Fruit fly (Drosophila melanogaster) whole organism, adult: ENCODE results near the gene CG4194.
A peak's percentile ranks its signal among the peaks of the same experiment; 100 is the strongest.

Source experiments
- CG11617 ChIP-seq: fragments of 200-800 bp; sonication (Bioruptor generic); optimal IDR thresholded peaks from 2 replicates; lab custom pipeline; 2017; ENCODE audit warnings: mild to moderate bottlenecking, missing biosample characterization, missing genetic modification reagents, missing genetic modification characterization
- CG12768 ChIP-seq: fragments of 200-800 bp; sonication (Bioruptor generic); optimal IDR thresholded peaks from 2 replicates; lab custom pipeline; 2017; ENCODE audit warnings: missing biosample characterization, missing genetic modification characterization, mild to moderate bottlenecking, moderate library complexity, missing genetic modification reagents
- CG14711 ChIP-seq: fragments of 200-800 bp; sonication (Bioruptor generic); optimal IDR thresholded peaks from 2 replicates; lab custom pipeline; 2018; ENCODE audit warnings: missing biosample characterization, mild to moderate bottlenecking, missing genetic modification characterization, moderate library complexity
- CG1620 ChIP-seq: fragments of 200-800 bp; sonication (Bioruptor generic); optimal IDR thresholded peaks from 2 replicates; lab custom pipeline; 2016; ENCODE audit warnings: missing biosample characterization, missing genetic modification characterization
- CG33017 ChIP-seq: fragments of 200-800 bp; sonication (Bioruptor generic); optimal IDR thresholded peaks from 2 replicates; lab custom pipeline; 2018; ENCODE audit warnings: missing biosample characterization, mild to moderate bottlenecking, missing genetic modification characterization, moderate library complexity
- CG5204 ChIP-seq: fragments of 200-800 bp; sonication (Bioruptor generic); optimal IDR thresholded peaks from 2 replicates; lab custom pipeline; 2016; ENCODE audit warnings: missing biosample characterization, missing genetic modification characterization
- CG7045 ChIP-seq: fragments of 200-800 bp; sonication (Bioruptor generic); optimal IDR thresholded peaks from 2 replicates; lab custom pipeline; 2017; ENCODE audit warnings: missing biosample characterization, mild to moderate bottlenecking, missing genetic modification characterization
- CG7101 ChIP-seq: fragments of 200-800 bp; sonication (Bioruptor generic); optimal IDR thresholded peaks from 2 replicates; lab custom pipeline; 2018; ENCODE audit warnings: missing biosample characterization, mild to moderate bottlenecking, missing genetic modification characterization, moderate library complexity
- Clk ChIP-seq: fragments of 200-800 bp; sonication (Bioruptor generic); optimal IDR thresholded peaks from 2 replicates; lab custom pipeline; 2017; ENCODE audit warnings: missing biosample characterization, missing genetic modification characterization
- Crg-1 ChIP-seq: fragments of 200-800 bp; sonication (Bioruptor generic); optimal IDR thresholded peaks from 2 replicates; lab custom pipeline; 2016; ENCODE audit warnings: missing biosample characterization, missing genetic modification characterization
- Hr96 ChIP-seq: fragments of 200-800 bp; sonication (Bioruptor generic); optimal IDR thresholded peaks from 2 replicates; lab custom pipeline; 2016; ENCODE audit warnings: missing biosample characterization, missing genetic modification characterization
- Mnt ChIP-seq: fragments of 200-800 bp; sonication (Bioruptor generic); optimal IDR thresholded peaks from 2 replicates; lab custom pipeline; 2016; ENCODE audit warnings: missing biosample characterization, mild to moderate bottlenecking, missing genetic modification characterization
- bab1 ChIP-seq: fragments of 200-800 bp; sonication (Bioruptor generic); optimal IDR thresholded peaks from 3 replicates; lab custom pipeline; 2019; ENCODE audit warnings: missing biosample characterization, mild to moderate bottlenecking, missing genetic modification characterization, moderate library complexity
- cic ChIP-seq: fragments of 200-800 bp; sonication (Bioruptor generic); optimal IDR thresholded peaks from 2 replicates; lab custom pipeline; 2017; ENCODE audit warnings: missing biosample characterization, mild to moderate bottlenecking, missing genetic modification characterization, moderate library complexity
- cnc ChIP-seq, 2 experiments: fragments of >200 bp; optimal IDR thresholded peaks; 2 replicates each; lab custom pipeline; 2017
- kay ChIP-seq: fragments of 200-800 bp; sonication (Bioruptor generic); peaks from one replicate; lab custom pipeline; 2016; ENCODE audit warnings: missing biosample characterization, missing genetic modification characterization, borderline replicate concordance
- ovo ChIP-seq: fragments of 200-800 bp; sonication (Bioruptor generic); optimal IDR thresholded peaks from 2 replicates; lab custom pipeline; 2016; ENCODE audit warnings: missing biosample characterization, missing genetic modification characterization
- pad ChIP-seq: fragments of 200-800 bp; sonication (Bioruptor generic); optimal IDR thresholded peaks from 3 replicates; lab custom pipeline; 2017; ENCODE audit warnings: missing biosample characterization, missing genetic modification characterization, mild to moderate bottlenecking, moderate library complexity, missing genetic modification reagents
- tj ChIP-seq: fragments of 200-800 bp; sonication (Bioruptor generic); optimal IDR thresholded peaks from 3 replicates; lab custom pipeline; 2017; ENCODE audit warnings: missing biosample characterization, mild to moderate bottlenecking, missing genetic modification characterization, moderate library complexity
- toe ChIP-seq: fragments of 200-800 bp; sonication (Bioruptor generic); optimal IDR thresholded peaks from 2 replicates; lab custom pipeline; 2016; ENCODE audit warnings: missing biosample characterization, missing genetic modification characterization

The CG4194 gene

dm6 chrX:2048778-2049686 is 19.4 kb upstream of the CG4194 start:
- TF ChIP-seq kay (GFP tag; lab: Kevin White, UChicago), result peak; percentile 70
- no peak for TF ChIP-seq Crg-1 (GFP tag; lab: Kevin White, UChicago)
- TF ChIP-seq CG12768, result peak; percentile 27
- no peak for TF ChIP-seq toe
- no peak for TF ChIP-seq cnc (optimal IDR thresholded peaks at IDR 0.05; lab: Kevin White, UChicago)
- TF ChIP-seq CG7045 (GFP tag; lab: Kevin White, UChicago), result no peak
- peak; percentile 51 for TF ChIP-seq Mnt (GFP tag; lab: Kevin White, UChicago)
- TF ChIP-seq pad (GFP tag; lab: Kevin White, UChicago), result peak; percentile 19
- no peak for TF ChIP-seq Clk (GFP tag; lab: Kevin White, UChicago)
- peak; percentile 53 for TF ChIP-seq cic (GFP tag; lab: Kevin White, UChicago)
- no peak for TF ChIP-seq CG14711
- TF ChIP-seq Hr96 (GFP tag; lab: Kevin White, UChicago), result no peak

dm6 chrX:2050070-2050899 is 18.1 kb upstream of the CG4194 start, which contains the start of gene moody:
Gene moody, minus strand, starts transcription at chrX:2050120.
- TF ChIP-seq CG7045 (GFP tag; lab: Kevin White, UChicago) (peak; percentile 93), Crg-1 (GFP tag; lab: Kevin White, UChicago) (peak; percentile 98), CG14711 (peak; percentile 93), CG5204 (peak; percentile 96), kay (GFP tag; lab: Kevin White, UChicago) (no peak), CG7101 (tag; lab: Kevin White, UChicago) (peak; percentile 98), pad (GFP tag; lab: Kevin White, UChicago) (peak; percentile 97), cnc (optimal IDR thresholded peaks at IDR 0.05; lab: Kevin White, UChicago) (no peak), tj (GFP tag; lab: Kevin White, UChicago) (peak; percentile 92), CG1620 (peak; percentile 99), Clk (GFP tag; lab: Kevin White, UChicago) (peak; percentile 94), CG12768 (peak; percentile 97), bab1 (GFP tag; lab: Kevin White, UChicago) (peak; percentile 99), toe (peak; percentile 93), CG11617 (GFP tag; lab: Kevin White, UChicago) (peak; percentile 97), Mnt (GFP tag; lab: Kevin White, UChicago) (peak; percentile 96), ovo (peak; percentile 94), CG33017 (peak; percentile 95), cic (GFP tag; lab: Kevin White, UChicago) (peak; percentile 92), Hr96 (GFP tag; lab: Kevin White, UChicago) (peak; percentile 99)

DNA sequence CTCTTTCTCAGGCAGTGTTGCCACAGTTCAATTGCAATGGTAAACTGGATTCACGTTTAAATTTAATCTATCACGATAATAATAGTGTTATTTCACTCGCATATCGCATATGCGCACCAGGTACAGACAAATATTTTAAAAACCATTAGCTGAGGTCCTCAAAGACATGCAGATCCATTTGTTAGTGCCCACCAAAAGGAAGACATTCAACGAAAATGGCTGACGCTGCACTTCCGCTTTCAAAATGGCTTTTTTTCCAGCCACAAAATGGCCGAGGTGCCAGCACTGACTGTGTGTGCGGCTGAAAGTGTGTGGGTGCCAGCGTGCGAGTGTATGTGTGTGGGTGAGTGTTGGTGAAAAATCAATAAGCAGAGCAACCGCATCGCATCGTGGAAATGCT is 7.3 kb upstream of the CG4194 start:
- TF ChIP-seq CG7045 (GFP tag; lab: Kevin White, UChicago) (peak; percentile 57), toe (no peak), tj (GFP tag; lab: Kevin White, UChicago) (peak; percentile 87), Hr96 (GFP tag; lab: Kevin White, UChicago) (no peak), cic (GFP tag; lab: Kevin White, UChicago) (no peak), bab1 (GFP tag; lab: Kevin White, UChicago) (peak; percentile 19), CG7101 (tag; lab: Kevin White, UChicago) (peak; percentile 63), CG11617 (GFP tag; lab: Kevin White, UChicago) (peak; percentile 60), CG1620 (no peak), kay (GFP tag; lab: Kevin White, UChicago) (no peak), CG5204 (peak; percentile 60), Mnt (GFP tag; lab: Kevin White, UChicago) (peak; percentile 36), pad (GFP tag; lab: Kevin White, UChicago) (peak; percentile 44), CG12768 (peak; percentile 63), cnc (optimal IDR thresholded peaks at IDR 0.05; lab: Kevin White, UChicago) (no peak), Clk (GFP tag; lab: Kevin White, UChicago) (no peak), CG14711 (peak; percentile 66), Crg-1 (GFP tag; lab: Kevin White, UChicago) (peak; percentile 7), ovo (no peak), CG33017 (no peak)

DNA sequence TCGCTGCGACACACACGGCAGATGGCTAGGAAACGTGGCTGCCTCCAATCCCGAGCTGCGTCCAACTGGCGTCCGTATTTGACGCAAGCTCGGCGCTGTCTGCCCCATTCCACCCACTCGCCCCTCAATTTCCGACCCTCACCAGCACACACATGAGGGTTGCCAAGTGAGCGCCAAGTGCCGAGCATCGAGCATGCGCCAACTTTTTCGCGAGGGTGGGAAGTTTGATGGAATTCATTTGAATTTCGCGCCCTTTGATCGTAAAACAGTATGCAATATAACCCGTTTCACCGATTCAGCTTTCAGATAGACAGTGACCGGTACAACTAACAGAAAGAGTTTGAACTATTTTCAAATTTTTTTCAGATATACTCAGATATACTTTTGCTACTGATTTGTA is 6.5 kb upstream of the CG4194 start, which contains the start of gene Sik2:
Sik2 (minus strand) TSS at position 67 of the 400 bp plus-strand sequence.
- peak; percentile 62 for TF ChIP-seq CG14711
- no peak for TF ChIP-seq CG7101 (tag; lab: Kevin White, UChicago)

dm6 chrX:2065073-2065472 is 3.3 kb upstream of the CG4194 start, which contains the start of gene CG4281:
Gene CG4281, minus strand, starts transcription at chrX:2065142.
- TF ChIP-seq CG33017 (no peak), Crg-1 (GFP tag; lab: Kevin White, UChicago) (peak; percentile 17), CG1620 (no peak), bab1 (GFP tag; lab: Kevin White, UChicago) (peak; percentile 70), CG5204 (no peak), pad (GFP tag; lab: Kevin White, UChicago) (no peak), Clk (GFP tag; lab: Kevin White, UChicago) (no peak), CG7045 (GFP tag; lab: Kevin White, UChicago) (no peak), ovo (no peak), cic (GFP tag; lab: Kevin White, UChicago) (no peak), tj (GFP tag; lab: Kevin White, UChicago) (peak; percentile 24), CG11617 (GFP tag; lab: Kevin White, UChicago) (peak; percentile 23), toe (no peak), CG12768 (no peak), Mnt (GFP tag; lab: Kevin White, UChicago) (peak; percentile 37), cnc (optimal IDR thresholded peaks at IDR 0.05; lab: Kevin White, UChicago) (no peak), CG14711 (peak; percentile 40), kay (GFP tag; lab: Kevin White, UChicago) (no peak), Hr96 (GFP tag; lab: Kevin White, UChicago) (no peak), CG7101 (tag; lab: Kevin White, UChicago) (peak; percentile 13)
